Fruit fly (Drosophila melanogaster) whole organism, embryonic: ENCODE measurements around the gene hob.

Source experiments
- Abd-B ChIP-seq: fragments of 200-800 bp; sonication (Bioruptor generic); optimal IDR thresholded peaks from 2 replicates; lab custom pipeline; 2018; ENCODE audit warnings: missing biosample characterization, mild to moderate bottlenecking, missing genetic modification characterization, moderate library complexity
- Ada2b ChIP-seq: fragments of 200-800 bp; sonication (Bioruptor generic); IDR thresholded peaks from 2 replicates; pipeline ENCODE4 v1.3.6; 2022; ENCODE audit warnings: missing biosample characterization, missing genetic modification characterization
- Atf6 ChIP-seq: fragments of 200-800 bp; sonication (Bioruptor generic); IDR thresholded peaks from 2 replicates; pipeline ENCODE4 v1.3.6; 2022; ENCODE audit warnings: missing biosample characterization, missing genetic modification characterization
- BEAF-32 ChIP-seq: fragments of 200-800 bp; sonication (Bioruptor generic); optimal IDR thresholded peaks from 3 replicates; lab custom pipeline; 2017; ENCODE audit warnings: missing biosample characterization, missing genetic modification characterization, mild to moderate bottlenecking, moderate library complexity, missing genetic modification reagents
- Bgb ChIP-seq: fragments of 200-800 bp; sonication (Bioruptor generic); IDR thresholded peaks from 2 replicates; pipeline ENCODE4 v1.3.6; 2022; ENCODE audit warnings: missing biosample characterization, missing genetic modification characterization; ENCODE audit not compliant: partially characterized antibody
- CG10565 ChIP-seq: fragments of 200-800 bp; sonication (Bioruptor generic); optimal IDR thresholded peaks from 3 replicates; lab custom pipeline; 2016; ENCODE audit warnings: missing biosample characterization, mild to moderate bottlenecking, missing genetic modification characterization
- CG10959 ChIP-seq: fragments of 200-800 bp; sonication (Bioruptor generic); IDR thresholded peaks from 2 replicates; pipeline ENCODE4 v1.3.6; 2022; ENCODE audit warnings: missing biosample characterization, missing genetic modification characterization
- CG11696 ChIP-seq: fragments of 200-800 bp; sonication (Bioruptor generic); IDR thresholded peaks from 2 replicates; pipeline ENCODE4 v1.3.6; 2022; ENCODE audit warnings: missing biosample characterization, missing genetic modification characterization
- CG14710 ChIP-seq: fragments of 200-800 bp; sonication (Bioruptor generic); optimal IDR thresholded peaks from 3 replicates; lab custom pipeline; 2019; ENCODE audit warnings: missing biosample characterization, mild to moderate bottlenecking, missing genetic modification characterization, moderate library complexity
- CG15073 ChIP-seq: fragments of 200-800 bp; sonication (Bioruptor generic); optimal IDR thresholded peaks from 2 replicates; lab custom pipeline; 2016; ENCODE audit warnings: missing biosample characterization, missing genetic modification characterization
- CG15479 ChIP-seq: fragments of 200-800 bp; sonication (Bioruptor generic); optimal IDR thresholded peaks from 3 replicates; lab custom pipeline; 2019; ENCODE audit warnings: missing biosample characterization, mild to moderate bottlenecking, missing genetic modification characterization, moderate library complexity
- CG17361 ChIP-seq: fragments of 200-800 bp; sonication (Bioruptor generic); IDR thresholded peaks from 3 replicates; pipeline ENCODE4 v1.3.6; 2022; ENCODE audit warnings: missing biosample characterization, missing genetic modification characterization
- CG31388 ChIP-seq: fragments of 200-800 bp; sonication (Bioruptor generic); optimal IDR thresholded peaks from 2 replicates; lab custom pipeline; 2016; ENCODE audit warnings: missing biosample characterization, missing genetic modification characterization
- CG3281 ChIP-seq: fragments of 200-800 bp; sonication (Bioruptor generic); optimal IDR thresholded peaks from 3 replicates; lab custom pipeline; 2017; ENCODE audit warnings: missing biosample characterization, mild to moderate bottlenecking, missing genetic modification characterization
- CG34224 ChIP-seq: fragments of 200-800 bp; sonication (Bioruptor generic); IDR thresholded peaks from 3 replicates; pipeline ENCODE4 v1.3.6; 2022; ENCODE audit warnings: missing biosample characterization, missing genetic modification characterization; ENCODE audit not compliant: partially characterized antibody
- CG4707 ChIP-seq: fragments of 200-800 bp; sonication (Bioruptor generic); optimal IDR thresholded peaks from 2 replicates; lab custom pipeline; 2018; ENCODE audit warnings: missing biosample characterization, mild to moderate bottlenecking, missing genetic modification characterization, moderate library complexity
- CG7786 ChIP-seq: fragments of 200-800 bp; sonication (Bioruptor generic); optimal IDR thresholded peaks from 2 replicates; lab custom pipeline; 2016; ENCODE audit warnings: missing biosample characterization, missing genetic modification characterization
- CG9215 ChIP-seq: fragments of 200-800 bp; sonication (Bioruptor generic); IDR thresholded peaks from 2 replicates; pipeline ENCODE4 v1.3.6; 2022; ENCODE audit warnings: missing biosample characterization, missing genetic modification characterization
- Doc2 ChIP-seq: fragments of 200-800 bp; sonication (Bioruptor generic); IDR thresholded peaks from 2 replicates; pipeline ENCODE4 v1.3.6; 2022; ENCODE audit warnings: missing biosample characterization, missing genetic modification characterization
- E2f2 ChIP-seq: fragments of 200-800 bp; sonication (Bioruptor generic); IDR thresholded peaks from 2 replicates; pipeline ENCODE4 v1.3.6; 2022; ENCODE audit warnings: missing biosample characterization, missing genetic modification characterization
- ERR ChIP-seq: fragments of 200-800 bp; sonication (Bioruptor generic); optimal IDR thresholded peaks from 2 replicates; lab custom pipeline; 2016; ENCODE audit warnings: missing biosample characterization, missing genetic modification characterization
- Gug ChIP-seq: fragments of 200-800 bp; sonication (Bioruptor generic); IDR thresholded peaks from 4 replicates; pipeline ENCODE4 v1.3.6; 2022; ENCODE audit warnings: missing biosample characterization, missing genetic modification characterization
- MTF-1 ChIP-seq: fragments of 200-800 bp; sonication (Bioruptor generic); optimal IDR thresholded peaks from 2 replicates; lab custom pipeline; 2018; ENCODE audit warnings: missing biosample characterization, mild to moderate bottlenecking, missing genetic modification characterization, borderline replicate concordance
- NC2β ChIP-seq: fragments of 200-800 bp; sonication (Bioruptor generic); optimal IDR thresholded peaks from 2 replicates; lab custom pipeline; 2016; ENCODE audit warnings: missing biosample characterization, missing genetic modification characterization
- Sry-β ChIP-seq: fragments of 200-800 bp; sonication (Bioruptor generic); optimal IDR thresholded peaks from 2 replicates; lab custom pipeline; 2018; ENCODE audit warnings: missing biosample characterization, mild to moderate bottlenecking, missing genetic modification characterization, moderate library complexity
- amos ChIP-seq: fragments of 200-800 bp; sonication (Bioruptor generic); IDR thresholded peaks from 2 replicates; pipeline ENCODE4 v1.3.6; 2022; ENCODE audit warnings: missing biosample characterization, missing genetic modification characterization; ENCODE audit not compliant: partially characterized antibody
- ash1 ChIP-seq: fragments of 200-800 bp; sonication (Bioruptor generic); optimal IDR thresholded peaks from 2 replicates; lab custom pipeline; 2018; ENCODE audit warnings: missing biosample characterization, mild to moderate bottlenecking, missing genetic modification characterization
- az2 ChIP-seq: fragments of 200-800 bp; sonication (Bioruptor generic); optimal IDR thresholded peaks from 3 replicates; lab custom pipeline; 2016; ENCODE audit warnings: missing biosample characterization, missing genetic modification characterization
- bab2 ChIP-seq: fragments of 200-800 bp; sonication (Bioruptor generic); optimal IDR thresholded peaks from 2 replicates; lab custom pipeline; 2016; ENCODE audit warnings: missing biosample characterization, missing genetic modification characterization
- cad ChIP-seq: fragments of >200 bp; optimal IDR thresholded peaks from 2 replicates; lab custom pipeline; 2017; ENCODE audit warnings: missing biosample characterization, missing genetic modification characterization
- chif ChIP-seq, 2 experiments: fragments of 200-800 bp; sonication (Bioruptor generic); optimal IDR thresholded peaks; 3 replicates each; lab custom pipeline; 2016; ENCODE audit warnings: missing biosample characterization in 2 of 2, missing genetic modification characterization in 2 of 2
- dpn ChIP-seq, 2 experiments: fragments of 200-800 bp; sonication (Bioruptor generic); optimal IDR thresholded peaks; 3 replicates each; lab custom pipeline; 2016; ENCODE audit warnings: missing biosample characterization in 2 of 2, missing genetic modification characterization in 2 of 2
- emc ChIP-seq: fragments of 200-800 bp; sonication (Bioruptor generic); optimal IDR thresholded peaks from 2 replicates; lab custom pipeline; 2016; ENCODE audit warnings: missing biosample characterization, missing genetic modification characterization
- ewg ChIP-seq: fragments of 200-800 bp; sonication (Bioruptor generic); optimal IDR thresholded peaks from 3 replicates; lab custom pipeline; 2017; ENCODE audit warnings: mild to moderate bottlenecking, missing biosample characterization, missing genetic modification reagents, missing genetic modification characterization
- fru ChIP-seq: fragments of >200 bp; optimal IDR thresholded peaks from 2 replicates; lab custom pipeline; 2017
- fu2 ChIP-seq: fragments of 200-800 bp; sonication (Bioruptor generic); optimal IDR thresholded peaks from 2 replicates; lab custom pipeline; 2016; ENCODE audit warnings: missing biosample characterization, missing genetic modification characterization
- gcm2 ChIP-seq: fragments of 200-800 bp; sonication (Bioruptor generic); optimal IDR thresholded peaks from 2 replicates; lab custom pipeline; 2016; ENCODE audit warnings: missing biosample characterization, missing genetic modification characterization
- gsb-n ChIP-seq: fragments of 200-800 bp; sonication (Bioruptor generic); optimal IDR thresholded peaks from 3 replicates; lab custom pipeline; 2018; ENCODE audit warnings: missing biosample characterization, mild to moderate bottlenecking, missing genetic modification characterization
- hbn ChIP-seq: fragments of 200-800 bp; sonication (Bioruptor generic); IDR thresholded peaks from 2 replicates; pipeline ENCODE4 v1.3.6; 2022; ENCODE audit warnings: missing biosample characterization, missing genetic modification characterization; ENCODE audit not compliant: partially characterized antibody
- ken ChIP-seq: fragments of 200-800 bp; sonication (Bioruptor generic); IDR thresholded peaks from 3 replicates; pipeline ENCODE4 v1.3.6; 2022; ENCODE audit warnings: missing biosample characterization, missing genetic modification characterization
- lbe ChIP-seq: fragments of 200-800 bp; sonication (Bioruptor generic); optimal IDR thresholded peaks from 2 replicates; lab custom pipeline; 2016; ENCODE audit warnings: missing biosample characterization, mild to moderate bottlenecking, missing genetic modification characterization
- lola ChIP-seq, 3 experiments: fragments of >200 bp in 2 of 3; fragments of 200-800 bp in 1 of 3; sonication (Bioruptor generic) in 1 of 3; optimal IDR thresholded peaks; 2 replicates each; lab custom pipeline; 2017 to 2019; ENCODE audit warnings: missing biosample characterization in 3 of 3, missing genetic modification characterization in 3 of 3, mild to moderate bottlenecking in 1 of 3, moderate library complexity in 1 of 3
- otp ChIP-seq: fragments of 200-800 bp; sonication (Bioruptor generic); IDR thresholded peaks from 3 replicates; pipeline ENCODE4, ENCODE4 v1.3.6; 2022; ENCODE audit warnings: missing biosample characterization, missing genetic modification characterization
- pan ChIP-seq, 4 experiments: fragments of >200 bp in 3 of 4; fragments of 200-800 bp in 1 of 4; sonication (Bioruptor generic) in 1 of 4; optimal IDR thresholded peaks in 3 of 4; IDR thresholded peaks in 1 of 4; 2 replicates each; pipeline versions ENCODE4 v1.3.6 to Lab custom; 2017 to 2022; ENCODE audit warnings: missing biosample characterization in 2 of 4, missing genetic modification characterization in 2 of 4, mixed read lengths in 1 of 4
- rib ChIP-seq: fragments of 200-800 bp; sonication (Bioruptor generic); IDR thresholded peaks from 2 replicates; pipeline ENCODE4 v1.3.6; 2022; ENCODE audit warnings: missing biosample characterization, missing genetic modification characterization
- shn ChIP-seq: fragments of 200-800 bp; sonication (Bioruptor generic); optimal IDR thresholded peaks from 3 replicates; lab custom pipeline; 2016; ENCODE audit warnings: missing biosample characterization, missing genetic modification characterization
- sna ChIP-seq: fragments of 200-800 bp; sonication (Bioruptor generic); IDR thresholded peaks from 2 replicates; pipeline ENCODE4 v1.3.6; 2022; ENCODE audit warnings: missing biosample characterization, missing genetic modification characterization; ENCODE audit not compliant: partially characterized antibody
- sob ChIP-seq: fragments of 200-800 bp; sonication (Bioruptor generic); IDR thresholded peaks from 2 replicates; pipeline ENCODE4 v1.3.6; 2022; ENCODE audit warnings: missing biosample characterization, missing genetic modification characterization
- tna ChIP-seq: fragments of 200-800 bp; sonication (Bioruptor generic); IDR thresholded peaks from 2 replicates; pipeline ENCODE4 v1.3.6; 2022; ENCODE audit warnings: missing biosample characterization, missing genetic modification characterization; ENCODE audit not compliant: partially characterized antibody
- zen2 ChIP-seq: fragments of 200-800 bp; sonication (Bioruptor generic); IDR thresholded peaks from 3 replicates; pipeline ENCODE4 v1.3.6; 2022; ENCODE audit warnings: missing biosample characterization, missing genetic modification characterization; ENCODE audit not compliant: partially characterized antibody

hob gene

dm6 chr3L:3194059-3194458 lies 24.7 kb downstream of the hob start (continued):
- peak; percentile 93 for TF ChIP-seq CG3281 (GFP tag; lab: Kevin White, UChicago)
- TF ChIP-seq sna = no peak
- TF ChIP-seq CG4707 (GFP tag; lab: Kevin White, UChicago) = peak; percentile 87
- peak; percentile 14 for TF ChIP-seq fu2 (GFP tag; lab: Kevin White, UChicago)
- no peak for TF ChIP-seq emc (GFP tag; lab: Kevin White, UChicago)
- no peak for TF ChIP-seq amos
- no peak for TF ChIP-seq cad (GFP tag; lab: Kevin White, UChicago)
- peak; percentile 91 for TF ChIP-seq az2
- TF ChIP-seq Abd-B = peak; percentile 88
- TF ChIP-seq bab2 = peak; percentile 79
- no peak for TF ChIP-seq CG7786 (GFP tag; lab: Kevin White, UChicago)
- TF ChIP-seq sob = peak; percentile 95
- peak; percentile 40 to 92 for TF ChIP-seq dpn (GFP tag; optimal IDR thresholded peaks at IDR 0.05; lab: Kevin White, UChicago)
- peak; percentile 88 for TF ChIP-seq Gug
- TF ChIP-seq Bgb (GFP tag; lab: Robert Waterston, UW) = no peak
- TF ChIP-seq ERR (GFP tag; lab: Kevin White, UChicago) = peak; percentile 50
- peak; percentile 93 for TF ChIP-seq CG10959
- TF ChIP-seq chif (GFP tag; optimal IDR thresholded peaks at IDR 0.05; lab: Kevin White, UChicago) = peak; percentile 47 to 57
- peak; percentile 94 for TF ChIP-seq ewg
- TF ChIP-seq pan (optimal IDR thresholded peaks at IDR 0.05; lab: Kevin White, UChicago) = no peak
- TF ChIP-seq pan (GFP tag; optimal IDR thresholded peaks at IDR 0.05 in 1 of 2, IDR thresholded peaks at IDR 0.05 in 1 of 2) = peak in 1 of 2 experiments; percentile 97
- TF ChIP-seq shn (GFP tag; lab: Kevin White, UChicago) = no peak
- TF ChIP-seq tna (GFP tag; lab: Robert Waterston, UW) = no peak
- TF ChIP-seq CG15479 (GFP tag; lab: Kevin White, UChicago) = peak; percentile 43
- TF ChIP-seq otp (GFP tag; lab: Robert Waterston, UW) = peak; percentile 92; the same call in 2 of the 3 replicates
- peak; percentile 73 for TF ChIP-seq Doc2 (GFP tag; lab: Robert Waterston, UW)
- TF ChIP-seq ken (GFP tag; lab: Robert Waterston, UW) = peak; percentile 89
- TF ChIP-seq CG11696 = peak; percentile 99
- TF ChIP-seq gsb-n (tag; lab: Kevin White, UChicago) = peak; percentile 93
- TF ChIP-seq BEAF-32 (GFP tag; lab: Kevin White, UChicago) = no peak
- TF ChIP-seq ash1 (GFP tag; lab: Kevin White, UChicago) = peak; percentile 63
- no peak for TF ChIP-seq zen2 (GFP tag; lab: Robert Waterston, UW)
- TF ChIP-seq CG31388 = peak; percentile 64
- peak; percentile 43 for TF ChIP-seq NC2β (GFP tag; lab: Kevin White, UChicago)
- TF ChIP-seq hbn (GFP tag; lab: Robert Waterston, UW) = no peak
- TF ChIP-seq Atf6 = peak; percentile 93
- peak; percentile 76 for TF ChIP-seq CG15073
- peak; percentile 90 for TF ChIP-seq rib (GFP tag; lab: Robert Waterston, UW)
- no peak for TF ChIP-seq CG34224 (GFP tag; lab: Robert Waterston, UW)
- TF ChIP-seq CG14710 = peak; percentile 90
- TF ChIP-seq Ada2b (GFP tag; lab: Robert Waterston, UW) = peak; percentile 95
- TF ChIP-seq Sry-β (GFP tag; lab: Kevin White, UChicago) = peak; percentile 58
- TF ChIP-seq MTF-1 = peak; percentile 89
- TF ChIP-seq gcm2 (GFP tag; lab: Kevin White, UChicago) = peak; percentile 9
- TF ChIP-seq fru (lab: Kevin White, UChicago) = no peak
- peak; percentile 94 for TF ChIP-seq lbe
- peak; percentile 78 for TF ChIP-seq CG9215 (GFP tag; lab: Robert Waterston, UW)
- peak; percentile 72 for TF ChIP-seq E2f2 (GFP tag; lab: Robert Waterston, UW)
- peak; percentile 57 for TF ChIP-seq CG10565 (GFP tag; lab: Kevin White, UChicago)
- TF ChIP-seq CG17361 (GFP tag; lab: Robert Waterston, UW) = peak; percentile 95
- peak in 1 of 3 experiments; percentile 88 for TF ChIP-seq lola (GFP tag; optimal IDR thresholded peaks at IDR 0.05; lab: Kevin White, UChicago)
